Worm (Caenorhabditis elegans) whole organism, early embryonic: ENCODE measurements around the gene F14H12.3.

Source experiments
- F13C5.2 ChIP-seq: sonication (generic microtip); optimal IDR thresholded peaks from 2 replicates; lab custom pipeline; 2017; ENCODE audit warnings: mild to moderate bottlenecking, missing genetic modification characterization, inconsistent platforms, missing compliant biosample characterization
- aly-1 ChIP-seq: sonication (generic microtip); optimal IDR thresholded peaks from 2 replicates; lab custom pipeline; 2016; ENCODE audit warnings: missing genetic modification characterization, missing compliant biosample characterization
- ama-1 ChIP-seq: fragments of 150-350 bp; optimal IDR thresholded peaks from 2 replicates; lab custom pipeline; 2014
- ceh-13 ChIP-seq: fragments of 200-800 bp; sonication (Bioruptor generic); optimal IDR thresholded peaks from 2 replicates; lab custom pipeline; 2018; ENCODE audit warnings: mild to moderate bottlenecking, missing genetic modification characterization, missing compliant biosample characterization
- ceh-36 ChIP-seq: sonication (generic microtip); optimal IDR thresholded peaks from 2 replicates; lab custom pipeline; 2016; ENCODE audit warnings: missing genetic modification characterization, inconsistent platforms, missing compliant biosample characterization
- ets-7 ChIP-seq: sonication (generic microtip); optimal IDR thresholded peaks from 2 replicates; lab custom pipeline; 2016; ENCODE audit warnings: missing genotype, missing genetic modification characterization, missing compliant biosample characterization
- flt-1 ChIP-seq: fragments of 200-800 bp; sonication (Bioruptor generic); IDR thresholded peaks from 2 replicates; pipeline ENCODE4 v1.3.6; 2022; ENCODE audit warnings: missing genetic modification characterization, missing compliant biosample characterization
- hmbx-1 ChIP-seq: sonication (generic microtip); optimal IDR thresholded peaks from 2 replicates; lab custom pipeline; 2016; ENCODE audit warnings: mild to moderate bottlenecking, missing genetic modification characterization, missing compliant biosample characterization
- hmg-4 ChIP-seq: fragments of 200-800 bp; sonication (Bioruptor generic); optimal IDR thresholded peaks from 2 replicates; lab custom pipeline; 2018; ENCODE audit warnings: mild to moderate bottlenecking, missing genetic modification characterization, missing compliant biosample characterization
- hnd-1 ChIP-seq: sonication (generic microtip); optimal IDR thresholded peaks from 2 replicates; lab custom pipeline; 2016; ENCODE audit warnings: missing genetic modification characterization, missing compliant biosample characterization
- tbx-11 ChIP-seq: fragments of 200-800 bp; sonication (Bioruptor generic); IDR thresholded peaks from 2 replicates; pipeline ENCODE4 v1.3.6; 2022; ENCODE audit warnings: missing genetic modification characterization, missing compliant biosample characterization
- tbx-37 ChIP-seq: fragments of 200-800 bp; sonication (Bioruptor generic); conservative IDR thresholded peaks from 2 replicates; pipeline ENCODE4 v1.3.6; 2022; ENCODE audit warnings: missing genetic modification reagents, missing genetic modification characterization, missing compliant biosample characterization

- TF ChIP-seq tbx-11 (GFP tag; lab: Robert Waterston, UW) (no peak), hnd-1 (no peak), ama-1 (lab: Kevin White, UChicago) (no peak), flt-1 (GFP tag; lab: Robert Waterston, UW) (no peak), ceh-36 (tag; lab: Kevin White, UChicago) (no peak), tbx-37 (no peak), ceh-13 (GFP tag; lab: Kevin White, UChicago) (no peak), ets-7 (tag; lab: Kevin White, UChicago) (no peak), aly-1 (tag; lab: Kevin White, UChicago) (no peak), hmbx-1 (no peak), F13C5.2 (tag; lab: Kevin White, UChicago) (no peak), hmg-4 (no peak)
Measured at ce11 chrX:4306861-4307260, 37.2 kb upstream of the F14H12.3 start, which contains the start of gene pqn-15.
